Worm (Caenorhabditis elegans) whole organism, L2 larva: ENCODE measurements around the gene R03H10.5.
"Not testable (repeated sequence)": the region's sequence is repeated elsewhere in the genome, so short reads cannot be mapped to it uniquely, and the experiment has no call there.

Experiments used
- C34F6.9 ChIP-seq: fragments of 150-350 bp; optimal IDR thresholded peaks from 2 replicates; lab custom pipeline; 2014; ENCODE audit warnings: missing biosample characterization, missing genetic modification characterization
- F13H6.1 ChIP-seq: sonication (generic microtip); optimal IDR thresholded peaks from 2 replicates; lab custom pipeline; 2016; ENCODE audit warnings: missing genetic modification characterization, missing compliant biosample characterization
- R02D3.7 ChIP-seq: fragments of 150-350 bp; optimal IDR thresholded peaks from 2 replicates; lab custom pipeline; 2014; ENCODE audit warnings: missing biosample characterization, missing genetic modification characterization
- ZK546.5 ChIP-seq: sonication (generic microtip); optimal IDR thresholded peaks from 2 replicates; lab custom pipeline; 2017; ENCODE audit warnings: missing biosample characterization, missing genetic modification characterization
- alr-1 ChIP-seq: fragments of 150-350 bp; optimal IDR thresholded peaks from 2 replicates; lab custom pipeline; 2014; ENCODE audit warnings: missing biosample characterization, missing genetic modification characterization
- aly-2 ChIP-seq: fragments of 150-350 bp; optimal IDR thresholded peaks from 2 replicates; lab custom pipeline; 2014; ENCODE audit warnings: missing biosample characterization, missing genetic modification characterization
- ama-1 ChIP-seq: fragments of 150-350 bp; optimal IDR thresholded peaks from 2 replicates; lab custom pipeline; 2018; ENCODE audit warnings: inconsistent platforms
- blmp-1 ChIP-seq: sonication (generic microtip); optimal IDR thresholded peaks from 2 replicates; lab custom pipeline; 2017; ENCODE audit warnings: missing genetic modification characterization, mild to moderate bottlenecking, missing compliant biosample characterization, antibody characterized with exemption, moderate library complexity; ENCODE audit not compliant: insufficient read depth
- ceh-16 ChIP-seq: fragments of 150-350 bp; optimal IDR thresholded peaks from 2 replicates; lab custom pipeline; 2014; ENCODE audit warnings: missing biosample characterization, missing genetic modification characterization
- crh-2 ChIP-seq: sonication (generic microtip); optimal IDR thresholded peaks from 2 replicates; lab custom pipeline; 2017; ENCODE audit warnings: missing biosample characterization, missing genetic modification characterization
- egl-27 ChIP-seq: sonication (generic microtip); optimal IDR thresholded peaks from 3 replicates; lab custom pipeline; 2017; ENCODE audit warnings: missing biosample characterization, missing genetic modification reagents, missing genetic modification characterization
- elt-1 ChIP-seq: fragments of 150-350 bp; optimal IDR thresholded peaks from 2 replicates; lab custom pipeline; 2014; ENCODE audit warnings: missing biosample characterization, missing genetic modification characterization
- elt-3 ChIP-seq: sonication (generic microtip); optimal IDR thresholded peaks from 2 replicates; lab custom pipeline; 2017; ENCODE audit warnings: missing biosample characterization, missing genetic modification characterization
- fos-1 ChIP-seq: fragments of 150-350 bp; optimal IDR thresholded peaks from 2 replicates; lab custom pipeline; 2014; ENCODE audit warnings: missing biosample characterization, missing genetic modification characterization
- gmeb-1 ChIP-seq: fragments of 150-350 bp; optimal IDR thresholded peaks from 2 replicates; lab custom pipeline; 2014; ENCODE audit warnings: missing biosample characterization, missing genetic modification characterization
- lin-11 ChIP-seq: fragments of 150-350 bp; sonication (generic microtip); optimal IDR thresholded peaks from 2 replicates; lab custom pipeline; 2014; ENCODE audit warnings: missing biosample characterization, missing genetic modification characterization, inconsistent platforms, mixed read lengths
- lin-39 ChIP-seq: fragments of 150-350 bp; optimal IDR thresholded peaks from 2 replicates; lab custom pipeline; 2014; ENCODE audit warnings: missing biosample characterization, missing genetic modification reagents, missing genetic modification characterization
- lsy-2 ChIP-seq, 2 experiments: fragments of 150-350 bp in 1 of 2; sonication (generic microtip) in 1 of 2; optimal IDR thresholded peaks; 2 replicates each; lab custom pipeline; 2014 to 2017; ENCODE audit warnings: missing biosample characterization in 2 of 2, missing genetic modification characterization in 2 of 2
- mbf-1 ChIP-seq: sonication (generic microtip); optimal IDR thresholded peaks from 2 replicates; lab custom pipeline; 2017; ENCODE audit warnings: missing biosample characterization, missing genetic modification characterization
- mdl-1 ChIP-seq, 2 experiments: fragments of 150-350 bp in 1 of 2; sonication (generic microtip) in 1 of 2; optimal IDR thresholded peaks; 2 replicates each; lab custom pipeline; 2017; ENCODE audit warnings: missing biosample characterization in 2 of 2, missing genetic modification characterization in 2 of 2
- nhr-10 ChIP-seq: sonication (generic microtip); optimal IDR thresholded peaks from 2 replicates; lab custom pipeline; 2017; ENCODE audit warnings: missing biosample characterization, missing genetic modification characterization
- nhr-11 ChIP-seq: fragments of 150-350 bp; optimal IDR thresholded peaks from 2 replicates; lab custom pipeline; 2014; ENCODE audit warnings: missing biosample characterization, missing genetic modification characterization
- nhr-12 ChIP-seq: fragments of 150-350 bp; optimal IDR thresholded peaks from 2 replicates; lab custom pipeline; 2014; ENCODE audit warnings: missing biosample characterization, missing genetic modification characterization
- nhr-23 ChIP-seq: fragments of 150-350 bp; optimal IDR thresholded peaks from 2 replicates; lab custom pipeline; 2014; ENCODE audit warnings: missing biosample characterization, missing genetic modification reagents, missing genetic modification characterization
- nhr-237 ChIP-seq: fragments of 150-350 bp; optimal IDR thresholded peaks from 2 replicates; lab custom pipeline; 2014; ENCODE audit warnings: missing biosample characterization, missing genetic modification characterization
- nhr-25 ChIP-seq: fragments of 150-350 bp; sonication (generic microtip); optimal IDR thresholded peaks from 3 replicates; lab custom pipeline; 2014; ENCODE audit warnings: missing biosample characterization, missing genetic modification characterization
- nhr-6 ChIP-seq: fragments of 150-350 bp; optimal IDR thresholded peaks from 2 replicates; lab custom pipeline; 2014; ENCODE audit warnings: missing biosample characterization, missing genetic modification characterization
- nhr-77 ChIP-seq: fragments of 150-350 bp; optimal IDR thresholded peaks from 2 replicates; lab custom pipeline; 2014; ENCODE audit warnings: missing biosample characterization, missing genetic modification characterization
- peb-1 ChIP-seq: fragments of 150-350 bp; optimal IDR thresholded peaks from 2 replicates; lab custom pipeline; 2014; ENCODE audit warnings: missing biosample characterization, missing genetic modification characterization
- sem-4 ChIP-seq: fragments of 150-350 bp; optimal IDR thresholded peaks from 2 replicates; lab custom pipeline; 2014; ENCODE audit warnings: missing biosample characterization, missing genetic modification reagents, missing genetic modification characterization
- skn-1 ChIP-seq: sonication (generic microtip); optimal IDR thresholded peaks from 2 replicates; lab custom pipeline; 2017; ENCODE audit warnings: missing biosample characterization, missing genetic modification characterization
- snpc-4 ChIP-seq: fragments of 150-350 bp; optimal IDR thresholded peaks from 2 replicates; lab custom pipeline; 2014; ENCODE audit warnings: missing biosample characterization, missing genetic modification characterization
- unc-39 ChIP-seq: fragments of 150-350 bp; optimal IDR thresholded peaks from 2 replicates; lab custom pipeline; 2014; ENCODE audit warnings: missing biosample characterization, missing genetic modification characterization
- unc-55 ChIP-seq: fragments of 150-350 bp; sonication (generic microtip); optimal IDR thresholded peaks from 3 replicates; lab custom pipeline; 2014; ENCODE audit warnings: missing biosample characterization, missing genetic modification reagents, missing genetic modification characterization
- zag-1 ChIP-seq: fragments of 150-350 bp; optimal IDR thresholded peaks from 2 replicates; lab custom pipeline; 2014; ENCODE audit warnings: missing biosample characterization, missing genetic modification characterization
- ztf-1 ChIP-seq: fragments of 200-800 bp; sonication (Bioruptor generic); conservative IDR thresholded peaks from 2 replicates; pipeline ENCODE4 v1.3.6; 2022; ENCODE audit warnings: missing genetic modification characterization, missing compliant biosample characterization
- ztf-11 ChIP-seq: sonication (generic microtip); optimal IDR thresholded peaks from 2 replicates; lab custom pipeline; 2017; ENCODE audit warnings: missing biosample characterization, missing genetic modification characterization

R03H10.5 gene

DNA sequence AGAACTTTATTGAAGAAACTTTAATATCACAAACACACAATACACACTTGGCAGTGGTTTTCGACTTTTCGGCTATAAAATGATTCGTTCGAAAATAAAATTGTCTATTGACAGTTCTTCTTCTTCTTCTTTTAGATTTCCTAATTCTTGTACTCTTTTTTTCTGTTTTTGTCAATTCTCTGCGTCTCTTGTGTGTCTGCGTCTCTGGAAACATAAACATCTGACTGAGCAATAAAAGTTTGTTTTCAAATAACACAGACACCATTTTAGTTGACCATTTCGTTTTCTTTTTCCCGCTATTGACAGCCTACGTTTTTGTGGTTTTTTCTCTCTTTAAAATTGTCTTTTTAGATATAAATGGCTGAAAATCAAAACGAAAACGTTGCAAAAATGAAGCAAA, 9.5 kb upstream of the R03H10.5 start, which contains the start of gene R03H10.1:
R03H10.1 (plus strand) TSS at position 352 of the 400 bp plus-strand sequence.
- TF ChIP-seq nhr-23 (no peak), F13H6.1 (tag; lab: Kevin White, UChicago) (no peak), ceh-16 (no peak), R02D3.7 (no peak), elt-1 (tag; lab: Kevin White, UChicago) (no peak), ztf-1 (no peak), nhr-12 (tag; lab: Kevin White, UChicago) (no peak), unc-39 (tag; lab: Kevin White, UChicago) (no peak), nhr-25 (tag; lab: Kevin White, UChicago) (no peak), lsy-2 (tag; optimal IDR thresholded peaks at IDR 0.05; lab: Kevin White, UChicago) (no peak), aly-2 (no peak), lin-39 (tag; lab: Kevin White, UChicago) (no peak), mbf-1 (tag; lab: Kevin White, UChicago) (no peak), blmp-1 (no peak)

DNA sequence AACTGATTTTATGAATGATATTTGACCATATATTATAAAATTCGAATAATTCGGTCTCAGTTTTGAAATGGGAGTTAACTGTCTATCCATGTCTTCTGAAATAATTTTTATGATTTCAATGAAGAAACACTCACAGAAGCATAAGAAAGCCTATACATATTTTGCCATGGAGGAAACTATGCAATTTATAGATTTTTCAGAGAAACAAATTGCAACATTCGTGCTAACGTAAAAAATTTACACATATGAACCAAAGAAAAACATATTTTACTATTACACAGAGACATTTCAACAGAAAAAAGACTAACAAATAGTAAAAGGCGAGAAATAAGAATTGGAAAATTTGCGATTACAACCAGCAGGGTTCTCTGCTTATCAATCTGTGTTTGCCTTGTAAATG, 8.4 kb upstream of the R03H10.5 start, which contains the start of gene R03H10.7:
R03H10.7 (minus strand) TSS at position 101 of the 400 bp plus-strand sequence.
- TF ChIP-seq ZK546.5 (tag; lab: Kevin White, UChicago): no peak
- TF ChIP-seq ztf-11 (tag; lab: Kevin White, UChicago): no peak
- no peak for TF ChIP-seq lin-11 (tag; lab: Kevin White, UChicago)
- no peak for TF ChIP-seq unc-39 (tag; lab: Kevin White, UChicago)
- no peak for TF ChIP-seq nhr-11
- no peak for TF ChIP-seq egl-27
- no peak for TF ChIP-seq ama-1 (lab: Kevin White, UChicago)
- no peak for TF ChIP-seq sem-4 (tag; lab: Kevin White, UChicago)
- no peak for TF ChIP-seq nhr-25 (tag; lab: Kevin White, UChicago)
- TF ChIP-seq F13H6.1 (tag; lab: Kevin White, UChicago): no peak
- no peak for TF ChIP-seq ceh-16
- TF ChIP-seq nhr-237 (tag; lab: Kevin White, UChicago): no peak
- no peak for TF ChIP-seq lsy-2 (tag; optimal IDR thresholded peaks at IDR 0.05; lab: Kevin White, UChicago)
- TF ChIP-seq C34F6.9: no peak
- no peak for TF ChIP-seq skn-1 (tag; lab: Kevin White, UChicago)
- no peak for TF ChIP-seq fos-1 (tag; lab: Kevin White, UChicago)
- no peak for TF ChIP-seq mdl-1 (tag; optimal IDR thresholded peaks at IDR 0.05; lab: Kevin White, UChicago)
- no peak for TF ChIP-seq aly-2
- no peak for TF ChIP-seq nhr-12 (tag; lab: Kevin White, UChicago)
- TF ChIP-seq alr-1: no peak
- TF ChIP-seq, all 48 proteins: peak for 0

DNA sequence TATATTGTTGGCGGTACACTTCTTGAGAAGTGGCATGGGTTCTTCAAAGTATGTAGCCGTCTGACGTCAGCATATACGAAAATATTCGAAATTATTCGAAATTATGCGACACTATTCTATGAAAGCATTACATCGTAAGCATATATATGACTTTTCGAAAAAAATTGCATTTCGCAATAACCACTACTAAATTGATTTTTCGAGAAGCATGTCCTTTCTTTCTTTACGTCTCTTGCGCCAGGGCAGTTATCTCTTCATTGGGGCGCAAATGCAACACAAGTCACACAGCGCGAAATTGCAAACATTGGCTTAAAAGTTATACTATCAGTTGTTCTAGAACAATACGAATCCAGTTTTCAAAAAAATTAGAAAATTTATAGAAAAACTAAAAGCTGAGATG, 3.4 kb upstream of the R03H10.5 start:
- TF ChIP-seq C34F6.9 (peak; percentile 38), unc-55 (GFP tag; lab: Kevin White, UChicago) (peak; percentile 34), nhr-25 (tag; lab: Kevin White, UChicago) (no peak)
- TF ChIP-seq, all 48 proteins: peak for 2

DNA sequence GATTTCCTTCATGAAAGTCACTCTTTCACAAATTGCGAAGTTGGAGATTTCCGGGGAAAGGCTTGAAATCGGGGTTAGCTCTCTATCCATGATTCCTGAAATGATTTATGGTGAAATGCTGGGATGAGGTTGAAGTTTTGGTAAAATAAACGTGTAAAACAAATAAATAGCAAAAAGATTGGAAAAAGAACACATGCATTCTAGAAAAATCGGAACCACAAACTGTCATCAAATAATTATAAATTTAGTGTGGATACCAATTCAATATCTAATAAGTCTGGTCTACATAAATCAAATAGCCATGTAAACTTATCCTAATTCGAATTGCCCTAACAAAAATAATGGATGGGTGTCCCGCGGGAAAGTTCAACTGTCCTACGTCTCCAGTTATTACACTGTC, 3.0 kb upstream of the R03H10.5 start, which contains the start of gene R03H10.6:
R03H10.6 (minus strand) TSS at position 101 of the 400 bp plus-strand sequence.
- TF ChIP-seq ama-1 (lab: Kevin White, UChicago) (no peak), R02D3.7 (no peak), nhr-77 (no peak), snpc-4 (tag; lab: Kevin White, UChicago) (no peak), nhr-23 (no peak), alr-1 (no peak), nhr-6 (tag; lab: Kevin White, UChicago) (no peak), zag-1 (tag; lab: Kevin White, UChicago) (no peak), ZK546.5 (tag; lab: Kevin White, UChicago) (no peak), ztf-1 (no peak), nhr-10 (tag; lab: Kevin White, UChicago) (no peak), unc-39 (tag; lab: Kevin White, UChicago) (no peak), peb-1 (tag; lab: Kevin White, UChicago) (no peak), ztf-11 (tag; lab: Kevin White, UChicago) (no peak), elt-3 (no peak)

DNA sequence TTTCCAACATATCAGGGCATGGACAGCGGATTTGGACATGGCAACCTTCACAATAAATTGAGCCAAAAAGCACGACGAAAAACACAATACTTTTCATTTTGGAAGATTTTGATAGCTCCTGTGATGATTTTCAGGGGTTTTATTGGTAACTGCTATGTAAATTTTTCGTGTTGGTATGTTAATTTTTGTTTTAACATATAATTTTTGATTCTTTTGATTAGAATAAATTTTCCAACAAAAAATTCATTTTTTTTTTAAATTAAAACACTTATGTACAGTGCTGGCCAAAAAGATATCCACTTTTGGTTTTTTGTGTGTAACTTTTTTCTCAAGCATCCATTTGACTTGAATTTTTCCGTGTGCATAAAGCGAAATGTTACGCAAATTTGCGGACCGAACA, 2.0 kb downstream of the R03H10.5 start, which contains the start of gene R03H10.4:
R03H10.4 (minus strand) TSS at position 101 of the 400 bp plus-strand sequence.
- TF ChIP-seq gmeb-1 (tag; lab: Kevin White, UChicago); crh-2 (tag; lab: Kevin White, UChicago); unc-55 (GFP tag; lab: Kevin White, UChicago): not testable (repeated sequence)
